Worm (Caenorhabditis elegans) whole organism, L4/young adult: Measurements from ENCODE around the gene srz-14.

ENCODE experiments used
- W03F9.2 ChIP-seq: fragments of 150-350 bp; optimal IDR thresholded peaks from 2 replicates; lab custom pipeline; 2014; ENCODE audit warnings: missing biosample characterization, missing genetic modification characterization
- dao-5 ChIP-seq: sonication (generic microtip); optimal IDR thresholded peaks from 2 replicates; lab custom pipeline; 2016; ENCODE audit warnings: missing genotype, missing genetic modification characterization, moderate library complexity, missing compliant biosample characterization
- him-1 ChIP-seq: sonication (generic microtip); optimal IDR thresholded peaks from 2 replicates; lab custom pipeline; 2016; ENCODE audit warnings: missing genotype, missing genetic modification reagents, missing genetic modification characterization, missing compliant biosample characterization

- TF ChIP-seq W03F9.2 (tag; lab: Kevin White, UChicago): no peak
- TF ChIP-seq dao-5 (tag; lab: Kevin White, UChicago): no peak
- no peak for TF ChIP-seq him-1
These were observed 46.0 kb downstream of the srz-14 start for ce11 chrV:16229439-16229838.
